Fruit fly (Drosophila melanogaster): ENCODE measurements around the gene Recs1.

dm6 chr3R:14103022-14103421 is 50.6 kb downstream of the Recs1 start, which contains the start of gene PK1-R:
- TF ChIP-seq CG8478 (optimal IDR thresholded peaks at IDR 0.05): no peak
- no peak for TF ChIP-seq CTCF (optimal IDR thresholded peaks at IDR 0.05)
